Fruit fly (Drosophila melanogaster) Kc167 (cell line): ENCODE measurements around the gene CG17177.

ENCODE experiments used
- Myc ChIP-seq: fragments of >200 bp; optimal IDR thresholded peaks from 2 replicates; lab custom pipeline; 2017; ENCODE audit warnings: missing external identifiers
- Sin3A ChIP-seq: fragments of >200 bp; optimal IDR thresholded peaks from 2 replicates; lab custom pipeline; 2018; ENCODE audit warnings: missing external identifiers
- h ChIP-seq: fragments of >200 bp; optimal IDR thresholded peaks from 3 replicates; lab custom pipeline; 2018; ENCODE audit warnings: missing external identifiers
- insv ChIP-seq: fragments of >200 bp; optimal IDR thresholded peaks from 3 replicates; lab custom pipeline; 2018; ENCODE audit warnings: missing external identifiers
- psq ChIP-seq: fragments of >200 bp; optimal IDR thresholded peaks from 2 replicates; lab custom pipeline; 2017; ENCODE audit warnings: missing external identifiers
- ttk ChIP-seq: sonication (Bioruptor generic); optimal IDR thresholded peaks from 2 replicates; lab custom pipeline; 2017; ENCODE audit warnings: missing external identifiers

Gene CG17177

dm6 chr3L:14661567-14662258 is 39.8 kb downstream of the CG17177 start:
- TF ChIP-seq h (lab: Kevin White, UChicago): no peak
- no peak for TF ChIP-seq Sin3A (lab: Kevin White, UChicago)
- no peak for TF ChIP-seq Myc (lab: Kevin White, UChicago)
- no peak for TF ChIP-seq insv (lab: Kevin White, UChicago)
- no peak for TF ChIP-seq ttk
- no peak for TF ChIP-seq psq (lab: Kevin White, UChicago)

- TF ChIP-seq Sin3A (lab: Kevin White, UChicago): no peak
- TF ChIP-seq insv (lab: Kevin White, UChicago): no peak
- no peak for TF ChIP-seq Myc (lab: Kevin White, UChicago)
- TF ChIP-seq psq (lab: Kevin White, UChicago): no peak
- no peak for TF ChIP-seq h (lab: Kevin White, UChicago)
- no peak for TF ChIP-seq ttk
These were observed 41.2 kb downstream of the CG17177 start for dm6 chr3L:14659954-14660907.

dm6 chr3L:14657485-14658054 is 43.9 kb downstream of the CG17177 start:
- TF ChIP-seq insv (lab: Kevin White, UChicago): no peak
- no peak for TF ChIP-seq ttk
- no peak for TF ChIP-seq psq (lab: Kevin White, UChicago)
- TF ChIP-seq Sin3A (lab: Kevin White, UChicago): no peak
- TF ChIP-seq Myc (lab: Kevin White, UChicago): no peak
- TF ChIP-seq h (lab: Kevin White, UChicago): no peak

dm6 chr3L:14655681-14656080 is 45.8 kb downstream of the CG17177 start:
- no peak for TF ChIP-seq psq (lab: Kevin White, UChicago)
- no peak for TF ChIP-seq Sin3A (lab: Kevin White, UChicago)
- TF ChIP-seq ttk: no peak
- TF ChIP-seq insv (lab: Kevin White, UChicago): no peak
- TF ChIP-seq Myc (lab: Kevin White, UChicago): no peak
- no peak for TF ChIP-seq h (lab: Kevin White, UChicago)

dm6 chr3L:14655178-14655577 is 46.3 kb downstream of the CG17177 start:
- TF ChIP-seq Sin3A (lab: Kevin White, UChicago) (no peak), Myc (lab: Kevin White, UChicago) (no peak), psq (lab: Kevin White, UChicago) (no peak), ttk (no peak), h (lab: Kevin White, UChicago) (no peak), insv (lab: Kevin White, UChicago) (no peak)

dm6 chr3L:14654737-14655136 is 46.7 kb downstream of the CG17177 start:
- no peak for TF ChIP-seq psq (lab: Kevin White, UChicago)

dm6 chr3L:14652554-14652953 is 48.9 kb downstream of the CG17177 start:
- no peak for TF ChIP-seq Myc (lab: Kevin White, UChicago)
- no peak for TF ChIP-seq h (lab: Kevin White, UChicago)
- TF ChIP-seq Sin3A (lab: Kevin White, UChicago): no peak
- no peak for TF ChIP-seq insv (lab: Kevin White, UChicago)
- TF ChIP-seq psq (lab: Kevin White, UChicago): no peak
- no peak for TF ChIP-seq ttk

- no peak for TF ChIP-seq ttk
- TF ChIP-seq Myc (lab: Kevin White, UChicago): no peak
- no peak for TF ChIP-seq psq (lab: Kevin White, UChicago)
- no peak for TF ChIP-seq h (lab: Kevin White, UChicago)
- no peak for TF ChIP-seq Sin3A (lab: Kevin White, UChicago)
- TF ChIP-seq insv (lab: Kevin White, UChicago): no peak
These were observed 51.1 kb downstream of the CG17177 start for dm6 chr3L:14650348-14650747.

dm6 chr3L:14648922-14649321 is 52.6 kb downstream of the CG17177 start:
- TF ChIP-seq Myc (lab: Kevin White, UChicago) (no peak), insv (lab: Kevin White, UChicago) (no peak)
